Fruit fly (Drosophila melanogaster): ENCODE measurements around the gene a10.

The a10 gene

dm6 chr3L:17002140-17002849, 21.2 kb downstream of the a10 start:
- TF ChIP-seq pan (optimal IDR thresholded peaks at IDR 0.05), result no peak
- TF ChIP-seq psq (optimal IDR thresholded peaks at IDR 0.05), result no peak
- TF ChIP-seq usp (GFP tag; optimal IDR thresholded peaks at IDR 0.05), result no peak
- TF ChIP-seq CG8478 (optimal IDR thresholded peaks at IDR 0.05), result no peak
- no peak for TF ChIP-seq EcR (GFP tag; optimal IDR thresholded peaks at IDR 0.05)
- no peak for TF ChIP-seq Dll (optimal IDR thresholded peaks at IDR 0.05)

- TF ChIP-seq Dll (optimal IDR thresholded peaks at IDR 0.05), result no peak
- TF ChIP-seq CG8478 (optimal IDR thresholded peaks at IDR 0.05), result no peak
- no peak for TF ChIP-seq usp (GFP tag; optimal IDR thresholded peaks at IDR 0.05)
- no peak for TF ChIP-seq EcR (GFP tag; optimal IDR thresholded peaks at IDR 0.05)
- no peak for TF ChIP-seq psq (optimal IDR thresholded peaks at IDR 0.05)
- no peak for TF ChIP-seq pan (optimal IDR thresholded peaks at IDR 0.05)
These were observed 22.5 kb downstream of the a10 start for dm6 chr3L:17001055-17001454.

- TF ChIP-seq CG8478 (optimal IDR thresholded peaks at IDR 0.05), result no peak
- TF ChIP-seq psq (optimal IDR thresholded peaks at IDR 0.05), result no peak
- no peak for TF ChIP-seq pan (optimal IDR thresholded peaks at IDR 0.05)
- TF ChIP-seq EcR (GFP tag; optimal IDR thresholded peaks at IDR 0.05), result no peak
These were observed 23.3 kb downstream of the a10 start for dm6 chr3L:17000289-17000688.

- TF ChIP-seq EcR (GFP tag; optimal IDR thresholded peaks at IDR 0.05) (no peak), usp (GFP tag; optimal IDR thresholded peaks at IDR 0.05) (no peak), CG8478 (optimal IDR thresholded peaks at IDR 0.05) (no peak), pan (optimal IDR thresholded peaks at IDR 0.05) (no peak), psq (optimal IDR thresholded peaks at IDR 0.05) (no peak), Dll (optimal IDR thresholded peaks at IDR 0.05) (no peak)
These were observed 28.7 kb downstream of the a10 start for dm6 chr3L:16994805-16995204.

dm6 chr3L:16989169-16989568, 34.4 kb downstream of the a10 start:
- TF ChIP-seq CG8478 (optimal IDR thresholded peaks at IDR 0.05), result no peak
- no peak for TF ChIP-seq EcR (GFP tag; optimal IDR thresholded peaks at IDR 0.05)

- TF ChIP-seq psq (optimal IDR thresholded peaks at IDR 0.05) (no peak), Dll (optimal IDR thresholded peaks at IDR 0.05) (no peak), pan (optimal IDR thresholded peaks at IDR 0.05) (no peak), CG8478 (optimal IDR thresholded peaks at IDR 0.05) (no peak), usp (GFP tag; optimal IDR thresholded peaks at IDR 0.05) (no peak), EcR (GFP tag; optimal IDR thresholded peaks at IDR 0.05) (no peak)
These were observed 35.0 kb downstream of the a10 start for dm6 chr3L:16988526-16988925.

- TF ChIP-seq Dll (optimal IDR thresholded peaks at IDR 0.05) (no peak), CG8478 (optimal IDR thresholded peaks at IDR 0.05) (no peak), psq (optimal IDR thresholded peaks at IDR 0.05) (no peak), usp (GFP tag; optimal IDR thresholded peaks at IDR 0.05) (no peak), EcR (GFP tag; optimal IDR thresholded peaks at IDR 0.05) (no peak), pan (optimal IDR thresholded peaks at IDR 0.05) (no peak)
These were observed 36.2 kb downstream of the a10 start for dm6 chr3L:16987347-16987746.

- TF ChIP-seq Dll (optimal IDR thresholded peaks at IDR 0.05) (peak; percentile 21), pan (optimal IDR thresholded peaks at IDR 0.05) (no peak)
These were observed 37.2 kb downstream of the a10 start for dm6 chr3L:16986062-16987013.

- TF ChIP-seq CG8478 (optimal IDR thresholded peaks at IDR 0.05), result peak; percentile 39
- TF ChIP-seq usp (GFP tag; optimal IDR thresholded peaks at IDR 0.05), result no peak
These were observed 38.0 kb downstream of the a10 start for dm6 chr3L:16985578-16985977.

- no peak for TF ChIP-seq usp (GFP tag; optimal IDR thresholded peaks at IDR 0.05)
- no peak for TF ChIP-seq psq (optimal IDR thresholded peaks at IDR 0.05)
- TF ChIP-seq Dll (optimal IDR thresholded peaks at IDR 0.05), result no peak
- TF ChIP-seq EcR (GFP tag; optimal IDR thresholded peaks at IDR 0.05), result no peak
- TF ChIP-seq pan (optimal IDR thresholded peaks at IDR 0.05), result no peak
- no peak for TF ChIP-seq CG8478 (optimal IDR thresholded peaks at IDR 0.05)
These were observed 38.6 kb downstream of the a10 start for dm6 chr3L:16984813-16985387.

dm6 chr3L:16984042-16984441, 39.5 kb downstream of the a10 start:
- TF ChIP-seq pan (optimal IDR thresholded peaks at IDR 0.05) (no peak), Dll (optimal IDR thresholded peaks at IDR 0.05) (no peak), EcR (GFP tag; optimal IDR thresholded peaks at IDR 0.05) (no peak), psq (optimal IDR thresholded peaks at IDR 0.05) (no peak), usp (GFP tag; optimal IDR thresholded peaks at IDR 0.05) (no peak), CG8478 (optimal IDR thresholded peaks at IDR 0.05) (no peak)

- TF ChIP-seq psq (optimal IDR thresholded peaks at IDR 0.05) (no peak), Dll (optimal IDR thresholded peaks at IDR 0.05) (no peak), EcR (GFP tag; optimal IDR thresholded peaks at IDR 0.05) (no peak), usp (GFP tag; optimal IDR thresholded peaks at IDR 0.05) (no peak), pan (optimal IDR thresholded peaks at IDR 0.05) (no peak), CG8478 (optimal IDR thresholded peaks at IDR 0.05) (no peak)
These were observed 42.4 kb downstream of the a10 start for dm6 chr3L:16981114-16981648.

Data from whole organism.